Fruit fly (Drosophila melanogaster): ENCODE results near the gene ssp6.

DNA sequence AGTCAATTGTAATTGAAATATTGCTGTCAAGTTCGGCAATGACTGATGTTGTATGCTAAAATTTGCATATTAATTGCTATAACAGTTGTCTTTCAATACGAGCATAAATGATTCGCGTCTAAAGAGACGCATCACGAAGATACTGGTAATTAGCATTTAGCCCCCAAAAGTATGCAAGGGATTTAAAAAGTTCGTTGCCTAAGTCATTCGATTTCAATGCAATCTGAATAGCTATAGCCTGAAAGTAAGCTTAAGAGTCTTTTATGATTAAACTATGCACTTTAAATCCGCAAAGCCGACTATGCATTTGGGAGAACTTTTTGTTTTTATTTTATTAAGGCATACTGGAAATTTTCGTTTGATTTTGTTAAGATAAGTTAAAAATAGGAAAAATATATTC is 53.1 kb downstream of the ssp6 start:
- no peak for TF ChIP-seq inv (GFP tag; IDR thresholded peaks at IDR 0.05; ENCODE audit: partially characterized antibody)
- no peak for TF ChIP-seq CG6689 (GFP tag; IDR thresholded peaks at IDR 0.05)
- no peak for TF ChIP-seq BEAF-32 (GFP tag; optimal IDR thresholded peaks at IDR 0.05)
- no peak for TF ChIP-seq fru (optimal IDR thresholded peaks at IDR 0.05)
- TF ChIP-seq bigmax (GFP tag; optimal IDR thresholded peaks at IDR 0.05), result no peak
- TF ChIP-seq Bdp1 (GFP tag; optimal IDR thresholded peaks at IDR 0.05), result no peak
- TF ChIP-seq ken (GFP tag; IDR thresholded peaks at IDR 0.05), result no peak
- TF ChIP-seq pfk (GFP tag; optimal IDR thresholded peaks at IDR 0.05), result no peak
- no peak for TF ChIP-seq trem (tag; optimal IDR thresholded peaks at IDR 0.05)

Measured in whole organism, embryonic.